Worm (Caenorhabditis elegans): ENCODE data around the gene bcat-1.

DNA sequence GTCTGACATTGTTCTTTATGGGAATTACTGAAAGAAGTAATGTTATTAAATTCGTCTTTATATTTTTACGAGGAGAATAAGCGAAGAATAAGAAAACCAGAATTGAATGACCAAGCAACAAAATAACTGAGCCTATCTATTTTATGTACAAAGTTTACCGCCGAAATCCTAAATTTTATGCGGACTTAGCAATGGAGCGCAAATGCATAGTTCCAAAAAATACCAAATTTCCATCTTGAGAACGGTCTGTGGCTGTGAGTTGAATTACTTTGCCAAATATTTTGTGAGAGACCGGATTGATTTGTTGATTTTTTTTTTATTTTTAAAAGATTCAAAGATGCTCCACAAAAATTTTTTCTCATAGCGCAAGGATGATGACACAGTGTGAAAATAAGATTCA, 24.7 kb upstream of the bcat-1 start, which contains the start of gene chd-3:
- TF ChIP-seq ama-1 (optimal IDR thresholded peaks at IDR 0.05): no peak
- TF ChIP-seq unc-62 (GFP tag; optimal IDR thresholded peaks at IDR 0.05): no peak
- no peak for TF ChIP-seq R02D3.7 (tag; optimal IDR thresholded peaks at IDR 0.05)
- no peak for TF ChIP-seq zag-1 (tag; optimal IDR thresholded peaks at IDR 0.05)
- TF ChIP-seq nhr-43 (tag; optimal IDR thresholded peaks at IDR 0.05; ENCODE audit: poor library complexity, severe bottlenecking): no peak
